Fruit fly (Drosophila melanogaster) whole organism, pupa: ENCODE measurements around the gene CG7530.

Experiments
- CG10348 ChIP-seq: fragments of 200-800 bp; sonication (Bioruptor generic); IDR thresholded peaks from 2 replicates; pipeline ENCODE4 v1.3.6; 2022; ENCODE audit warnings: missing biosample characterization, missing genetic modification characterization
- CG12605 ChIP-seq: fragments of 200-800 bp; sonication (Bioruptor generic); IDR thresholded peaks from 2 replicates; pipeline ENCODE4 v1.3.6; 2022; ENCODE audit warnings: missing biosample characterization, missing genetic modification characterization
- CG13204 ChIP-seq: fragments of 200-800 bp; sonication (Bioruptor generic); optimal IDR thresholded peaks from 2 replicates; lab custom pipeline; 2018; ENCODE audit warnings: missing biosample characterization, mild to moderate bottlenecking, missing genetic modification characterization, moderate library complexity
- CG14655 ChIP-seq: fragments of 200-800 bp; sonication (Bioruptor generic); optimal IDR thresholded peaks from 3 replicates; lab custom pipeline; 2017; ENCODE audit warnings: mild to moderate bottlenecking, missing biosample characterization, missing genetic modification reagents, missing genetic modification characterization
- CG15710 ChIP-seq: fragments of 200-800 bp; sonication (Bioruptor generic); optimal IDR thresholded peaks from 2 replicates; lab custom pipeline; 2018; ENCODE audit warnings: missing biosample characterization, mild to moderate bottlenecking, missing genetic modification characterization, moderate library complexity
- CG17806 ChIP-seq: fragments of 200-800 bp; sonication (Bioruptor generic); optimal IDR thresholded peaks from 2 replicates; lab custom pipeline; 2018; ENCODE audit warnings: missing biosample characterization, mild to moderate bottlenecking, missing genetic modification characterization, moderate library complexity
- CG32121 ChIP-seq: fragments of 200-800 bp; sonication (Bioruptor generic); IDR thresholded peaks from 2 replicates; pipeline ENCODE4 v1.3.6; 2022; ENCODE audit warnings: missing biosample characterization, missing genetic modification characterization
- CG34367 ChIP-seq: fragments of 200-800 bp; sonication (Bioruptor generic); optimal IDR thresholded peaks from 2 replicates; lab custom pipeline; 2018; ENCODE audit warnings: missing biosample characterization, mild to moderate bottlenecking, missing genetic modification characterization
- CG4496 ChIP-seq: fragments of 200-800 bp; sonication (Bioruptor generic); IDR thresholded peaks from 3 replicates; pipeline ENCODE4 v1.3.6; 2022; ENCODE audit warnings: missing biosample characterization, missing genetic modification characterization
- CG8159 ChIP-seq: fragments of 200-800 bp; sonication (Bioruptor generic); optimal IDR thresholded peaks from 3 replicates; lab custom pipeline; 2018; ENCODE audit warnings: missing biosample characterization, mild to moderate bottlenecking, missing genetic modification characterization, moderate library complexity
- CG8301 ChIP-seq: fragments of 200-800 bp; sonication (Bioruptor generic); optimal IDR thresholded peaks from 2 replicates; lab custom pipeline; 2018; ENCODE audit warnings: missing biosample characterization, mild to moderate bottlenecking, missing genetic modification characterization
- CG9948 ChIP-seq: fragments of 200-800 bp; sonication (Bioruptor generic); optimal IDR thresholded peaks from 2 replicates; lab custom pipeline; 2018; ENCODE audit warnings: missing biosample characterization, mild to moderate bottlenecking, missing genetic modification characterization, moderate library complexity
- D1 ChIP-seq: fragments of 200-800 bp; sonication (Bioruptor generic); optimal IDR thresholded peaks from 2 replicates; lab custom pipeline; 2018; ENCODE audit warnings: missing biosample characterization, mild to moderate bottlenecking, missing genetic modification characterization, moderate library complexity
- EcR ChIP-seq: fragments of 200-800 bp; sonication (Bioruptor generic); optimal IDR thresholded peaks from 3 replicates; lab custom pipeline; 2019; ENCODE audit warnings: missing biosample characterization, missing genetic modification characterization, mild to moderate bottlenecking, moderate library complexity, missing genetic modification reagents
- Ets98B ChIP-seq: fragments of 200-800 bp; sonication (Bioruptor generic); IDR thresholded peaks from 2 replicates; pipeline ENCODE4 v1.3.6; 2022; ENCODE audit warnings: missing biosample characterization, missing genetic modification characterization
- Pif1A ChIP-seq: fragments of 200-800 bp; sonication (Bioruptor generic); optimal IDR thresholded peaks from 3 replicates; lab custom pipeline; 2016; ENCODE audit warnings: missing biosample characterization, missing genetic modification characterization
- Pif1B ChIP-seq: fragments of 200-800 bp; sonication (Bioruptor generic); optimal IDR thresholded peaks from 3 replicates; lab custom pipeline; 2016; ENCODE audit warnings: missing biosample characterization, missing genetic modification characterization
- Snoo ChIP-seq: fragments of 200-800 bp; sonication (Bioruptor generic); optimal IDR thresholded peaks from 3 replicates; lab custom pipeline; 2017; ENCODE audit warnings: missing biosample characterization, mild to moderate bottlenecking, missing genetic modification characterization, inconsistent platforms
- fd96Ca ChIP-seq: fragments of 200-800 bp; sonication (Bioruptor generic); IDR thresholded peaks from 3 replicates; pipeline ENCODE4 v1.3.6; 2022; ENCODE audit warnings: missing biosample characterization, missing genetic modification characterization
- gl ChIP-seq: fragments of 200-800 bp; sonication (Bioruptor generic); optimal IDR thresholded peaks from 2 replicates; lab custom pipeline; 2018; ENCODE audit warnings: missing biosample characterization, mild to moderate bottlenecking, missing genetic modification characterization
- rn ChIP-seq: fragments of 200-800 bp; sonication (Bioruptor generic); IDR thresholded peaks from 2 replicates; pipeline ENCODE4 v1.3.6; 2022; ENCODE audit warnings: missing biosample characterization, missing genetic modification characterization

Gene CG7530

DNA sequence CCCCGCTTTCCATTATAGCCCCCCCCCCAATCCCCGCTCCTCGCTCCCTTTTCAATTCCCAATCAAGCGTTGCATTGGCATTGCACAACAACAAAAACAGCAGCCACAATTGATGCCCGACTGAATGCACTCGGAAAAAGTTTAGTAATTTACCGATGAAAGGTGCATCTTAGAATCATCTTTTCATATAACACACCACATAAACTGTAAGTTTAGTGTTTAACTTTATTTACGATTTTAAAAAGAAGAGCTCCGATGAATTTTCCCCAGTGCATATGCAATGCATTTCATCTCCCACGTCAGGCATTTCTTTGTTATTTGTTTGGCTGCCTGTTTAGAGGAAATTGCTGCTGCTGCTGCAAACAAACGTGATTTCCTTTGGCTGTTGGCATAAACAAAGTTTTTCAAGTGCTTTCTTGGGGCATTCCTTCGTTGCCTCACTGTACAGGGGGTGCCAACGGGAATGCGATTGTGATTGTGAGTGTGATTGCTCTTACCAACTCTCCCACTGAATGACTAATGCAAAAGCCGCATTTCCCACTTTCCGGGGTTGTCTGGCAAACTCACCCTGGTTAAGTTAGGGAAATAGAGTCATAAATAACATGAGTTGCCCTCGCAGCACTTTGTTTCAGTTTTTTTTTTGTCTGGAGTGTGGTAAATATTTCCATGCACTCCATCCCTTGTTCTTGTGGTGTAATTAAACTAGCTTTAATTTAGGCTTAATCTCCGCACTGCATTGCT lies 38.9 kb downstream of the CG7530 start:
- TF ChIP-seq CG15710 (tag; lab: Kevin White, UChicago) (peak; percentile 80), CG32121 (peak; percentile 89), CG9948 (tag; lab: Kevin White, UChicago) (peak; percentile 80), gl (peak; percentile 45), Pif1A (GFP tag; lab: Kevin White, UChicago) (peak; percentile 88), fd96Ca (peak; percentile 90), CG12605 (GFP tag; lab: Robert Waterston, UW) (peak; percentile 66; the same call in 1 of the 2 replicates), CG14655 (GFP tag; lab: Kevin White, UChicago) (peak; percentile 86), EcR (GFP tag; lab: Kevin White, UChicago) (no peak), rn (GFP tag; lab: Robert Waterston, UW) (peak; percentile 71), Snoo (peak; percentile 77), CG10348 (GFP tag; lab: Robert Waterston, UW) (no peak), CG17806 (peak; percentile 80), Ets98B (peak; percentile 90), CG4496 (GFP tag; lab: Robert Waterston, UW) (peak; percentile 92), CG8301 (peak; percentile 81), CG34367 (tag; lab: Kevin White, UChicago) (peak; percentile 77), CG13204 (GFP tag; lab: Kevin White, UChicago) (peak; percentile 35), D1 (tag; lab: Kevin White, UChicago) (peak; percentile 57), Pif1B (GFP tag; lab: Kevin White, UChicago) (peak; percentile 75), CG8159 (tag; lab: Kevin White, UChicago) (peak; percentile 82)

- TF ChIP-seq fd96Ca (no peak), CG34367 (tag; lab: Kevin White, UChicago) (peak; percentile 50), EcR (GFP tag; lab: Kevin White, UChicago) (peak; percentile 79), CG8159 (tag; lab: Kevin White, UChicago) (peak; percentile 56), CG12605 (GFP tag; lab: Robert Waterston, UW) (no peak), Pif1B (GFP tag; lab: Kevin White, UChicago) (peak; percentile 34), CG17806 (peak; percentile 39), CG14655 (GFP tag; lab: Kevin White, UChicago) (peak; percentile 76), Pif1A (GFP tag; lab: Kevin White, UChicago) (peak; percentile 32), CG4496 (GFP tag; lab: Robert Waterston, UW) (no peak), CG15710 (tag; lab: Kevin White, UChicago) (peak; percentile 72), Snoo (peak; percentile 47), CG8301 (peak; percentile 41), CG9948 (tag; lab: Kevin White, UChicago) (peak; percentile 67)
- TF ChIP-seq, all 21 proteins: peak for 11
Observed at dm6 chr3R:14691019-14691777, 40.1 kb downstream of the CG7530 start.

dm6 chr3R:14690065-14690464 lies 41.2 kb downstream of the CG7530 start:
- TF ChIP-seq EcR (GFP tag; lab: Kevin White, UChicago) (peak; percentile 87), CG14655 (GFP tag; lab: Kevin White, UChicago) (no peak)

- TF ChIP-seq EcR (GFP tag; lab: Kevin White, UChicago) (peak; percentile 58), CG4496 (GFP tag; lab: Robert Waterston, UW) (no peak), CG13204 (GFP tag; lab: Kevin White, UChicago) (no peak), Pif1A (GFP tag; lab: Kevin White, UChicago) (no peak)
- TF ChIP-seq, all 21 proteins: peak for 1
Observed at dm6 chr3R:14687296-14687695, 44.0 kb downstream of the CG7530 start.

DNA sequence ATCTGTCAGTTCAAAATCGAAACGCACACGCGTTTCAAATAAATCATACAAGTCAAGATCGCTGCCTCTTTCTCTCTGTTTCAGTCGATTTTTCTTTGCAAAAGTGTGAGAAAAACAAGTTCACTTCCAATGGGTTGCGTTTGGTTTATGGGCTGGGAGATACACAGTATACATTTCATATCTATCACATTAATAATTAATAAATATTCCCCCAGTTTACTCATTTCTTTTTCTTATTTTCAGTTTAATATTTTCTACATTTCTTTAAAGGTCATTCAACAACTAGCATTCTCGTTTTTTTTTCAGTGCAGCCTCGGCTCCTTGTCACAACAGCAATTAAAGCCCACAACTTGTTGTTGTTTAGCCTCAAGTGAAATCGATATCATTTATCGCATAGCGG lies 47.4 kb downstream of the CG7530 start:
- no peak for TF ChIP-seq CG10348 (GFP tag; lab: Robert Waterston, UW)
- peak; percentile 86 for TF ChIP-seq CG32121
- TF ChIP-seq D1 (tag; lab: Kevin White, UChicago) = no peak
- peak; percentile 26 for TF ChIP-seq CG8159 (tag; lab: Kevin White, UChicago)
- TF ChIP-seq CG17806 = peak; percentile 40
- peak; percentile 36 for TF ChIP-seq CG15710 (tag; lab: Kevin White, UChicago)
- peak; percentile 68 for TF ChIP-seq CG8301
- peak; percentile 57; the same call in 1 of the 2 replicates for TF ChIP-seq rn (GFP tag; lab: Robert Waterston, UW)
- peak; percentile 91 for TF ChIP-seq Ets98B
- peak; percentile 72 for TF ChIP-seq CG14655 (GFP tag; lab: Kevin White, UChicago)
- TF ChIP-seq CG13204 (GFP tag; lab: Kevin White, UChicago) = no peak
- no peak for TF ChIP-seq EcR (GFP tag; lab: Kevin White, UChicago)
- TF ChIP-seq CG12605 (GFP tag; lab: Robert Waterston, UW) = peak; percentile 77; the same call in 1 of the 2 replicates
- TF ChIP-seq fd96Ca = peak; percentile 79
- no peak for TF ChIP-seq Snoo
- TF ChIP-seq gl = no peak
- no peak for TF ChIP-seq CG34367 (tag; lab: Kevin White, UChicago)
- peak; percentile 86 for TF ChIP-seq CG4496 (GFP tag; lab: Robert Waterston, UW)
- TF ChIP-seq Pif1A (GFP tag; lab: Kevin White, UChicago) = peak; percentile 86
- TF ChIP-seq CG9948 (tag; lab: Kevin White, UChicago) = peak; percentile 55
- peak; percentile 84 for TF ChIP-seq Pif1B (GFP tag; lab: Kevin White, UChicago)
